Worm (Caenorhabditis elegans): Measurements from ENCODE around the gene srh-109.

srh-109 gene

ce11 chrV:17211989-17212731 is 8.1 kb downstream of the srh-109 start, which contains the start of gene srh-236:
srh-236 (minus strand) TSS chrV:17212039.
- TF ChIP-seq scrt-1 (GFP tag; IDR thresholded peaks at IDR 0.05): no peak
- no peak for TF ChIP-seq tbx-11 (GFP tag; IDR thresholded peaks at IDR 0.05)
- no peak for TF ChIP-seq sea-1 (GFP tag; conservative IDR thresholded peaks at IDR 0.05)
- no peak for TF ChIP-seq flt-1 (GFP tag; IDR thresholded peaks at IDR 0.05)
- TF ChIP-seq B0310.2 (tag; optimal IDR thresholded peaks at IDR 0.05): no peak
- no peak for TF ChIP-seq tra-4 (tag; optimal IDR thresholded peaks at IDR 0.05)
- TF ChIP-seq ets-7 (tag; optimal IDR thresholded peaks at IDR 0.05): no peak
- TF ChIP-seq aly-1 (tag; optimal IDR thresholded peaks at IDR 0.05): no peak

- no peak for TF ChIP-seq aly-1 (tag; optimal IDR thresholded peaks at IDR 0.05)
- TF ChIP-seq hnd-1 (tag; optimal IDR thresholded peaks at IDR 0.05): no peak
Observed at ce11 chrV:17208045-17208444, 12.2 kb downstream of the srh-109 start, which contains the start of gene Y68A4A.13. Y68A4A.13 (minus strand) TSS chrV:17208145.

- no peak for TF ChIP-seq hmbx-1 (tag; optimal IDR thresholded peaks at IDR 0.05)
- no peak for TF ChIP-seq flt-1 (GFP tag; IDR thresholded peaks at IDR 0.05)
- TF ChIP-seq aly-1 (tag; optimal IDR thresholded peaks at IDR 0.05): no peak
- no peak for TF ChIP-seq ama-1 (optimal IDR thresholded peaks at IDR 0.05)
- no peak for TF ChIP-seq ceh-36 (tag; optimal IDR thresholded peaks at IDR 0.05)
- TF ChIP-seq F13C5.2 (tag; optimal IDR thresholded peaks at IDR 0.05): no peak
- TF ChIP-seq tbx-11 (GFP tag; IDR thresholded peaks at IDR 0.05): no peak
- TF ChIP-seq tbx-37 (GFP tag; conservative IDR thresholded peaks at IDR 0.05): no peak
- TF ChIP-seq tra-4 (tag; optimal IDR thresholded peaks at IDR 0.05): no peak
- no peak for TF ChIP-seq pes-1 (GFP tag; IDR thresholded peaks at IDR 0.05)
- TF ChIP-seq ets-7 (tag; optimal IDR thresholded peaks at IDR 0.05): no peak
- TF ChIP-seq hmg-4 (GFP tag; optimal IDR thresholded peaks at IDR 0.05): no peak
- TF ChIP-seq hnd-1 (tag; optimal IDR thresholded peaks at IDR 0.05): no peak
- TF ChIP-seq sea-1 (GFP tag; conservative IDR thresholded peaks at IDR 0.05): no peak
- no peak for TF ChIP-seq ceh-13 (GFP tag; optimal IDR thresholded peaks at IDR 0.05)
Observed at ce11 chrV:17206469-17206868, 13.8 kb downstream of the srh-109 start.

DNA sequence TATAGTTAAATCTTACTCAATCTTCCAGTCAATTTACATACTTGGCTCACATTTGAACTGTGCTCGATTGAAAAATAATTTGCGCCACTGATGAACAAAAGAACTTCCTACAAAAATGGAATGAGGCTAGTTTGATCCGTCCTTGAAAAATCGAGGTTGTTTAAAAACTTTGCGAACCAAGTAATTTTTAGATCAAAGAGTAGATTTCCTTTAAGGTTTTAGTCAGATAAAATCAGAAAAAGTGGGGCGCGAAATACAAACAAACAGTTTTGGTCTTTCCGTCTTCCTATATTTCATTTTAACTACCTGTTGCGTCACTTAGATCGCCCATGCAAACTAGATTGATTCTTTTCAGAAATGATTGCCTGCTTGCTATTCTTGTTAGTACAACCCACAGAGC is 18.4 kb downstream of the srh-109 start, which contains the start of gene Y68A4A.10:
TSS of gene Y68A4A.10 (plus strand) at position 301 of the 400 bp plus-strand sequence.
- no peak for TF ChIP-seq ceh-13 (GFP tag; optimal IDR thresholded peaks at IDR 0.05)
- TF ChIP-seq hmg-4 (GFP tag; optimal IDR thresholded peaks at IDR 0.05): no peak
- TF ChIP-seq hnd-1 (tag; optimal IDR thresholded peaks at IDR 0.05): no peak
- TF ChIP-seq scrt-1 (GFP tag; IDR thresholded peaks at IDR 0.05): no peak
- TF ChIP-seq ceh-36 (tag; optimal IDR thresholded peaks at IDR 0.05): no peak
- no peak for TF ChIP-seq tbx-37 (GFP tag; conservative IDR thresholded peaks at IDR 0.05)
- no peak for TF ChIP-seq hmbx-1 (tag; optimal IDR thresholded peaks at IDR 0.05)
- no peak for TF ChIP-seq tra-4 (tag; optimal IDR thresholded peaks at IDR 0.05)
- no peak for TF ChIP-seq flt-1 (GFP tag; IDR thresholded peaks at IDR 0.05)
- TF ChIP-seq ets-7 (tag; optimal IDR thresholded peaks at IDR 0.05): no peak
- TF ChIP-seq F13C5.2 (tag; optimal IDR thresholded peaks at IDR 0.05): no peak
- TF ChIP-seq sea-1 (GFP tag; conservative IDR thresholded peaks at IDR 0.05): no peak
- TF ChIP-seq B0310.2 (tag; optimal IDR thresholded peaks at IDR 0.05): no peak
- TF ChIP-seq pes-1 (GFP tag; IDR thresholded peaks at IDR 0.05): no peak
- no peak for TF ChIP-seq aly-1 (tag; optimal IDR thresholded peaks at IDR 0.05)
- TF ChIP-seq ama-1 (optimal IDR thresholded peaks at IDR 0.05): no peak

DNA sequence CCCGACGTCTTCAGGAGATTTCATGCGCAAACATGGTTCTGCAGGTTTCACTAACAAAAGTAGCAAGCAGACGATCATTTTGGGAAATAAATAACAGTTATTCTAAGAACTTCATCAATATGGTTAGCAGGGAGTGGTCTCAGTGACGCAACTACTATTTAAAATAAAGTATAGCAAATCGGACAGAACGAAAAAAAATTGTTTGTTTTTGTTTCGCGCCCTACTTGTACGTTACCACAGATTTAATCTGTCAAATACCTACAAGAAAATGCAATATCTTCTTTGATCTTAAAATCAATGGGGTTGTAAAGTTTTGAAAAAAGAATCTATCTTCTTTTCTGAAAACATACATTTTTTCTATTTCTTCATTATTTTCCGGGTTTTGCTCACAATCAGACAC is 21.3 kb downstream of the srh-109 start, which contains the start of gene srz-96:
TSS of gene srz-96 (plus strand) at position 301 of the 400 bp plus-strand sequence.
- TF ChIP-seq hmbx-1 (tag; optimal IDR thresholded peaks at IDR 0.05): no peak

ce11 chrV:17192238-17192637 is 28.0 kb downstream of the srh-109 start, which contains the start of gene srz-47:
srz-47 (minus strand) TSS chrV:17192338.
- no peak for TF ChIP-seq hnd-1 (tag; optimal IDR thresholded peaks at IDR 0.05)
- TF ChIP-seq scrt-1 (GFP tag; IDR thresholded peaks at IDR 0.05): no peak
- TF ChIP-seq ets-7 (tag; optimal IDR thresholded peaks at IDR 0.05): no peak
- no peak for TF ChIP-seq tbx-11 (GFP tag; IDR thresholded peaks at IDR 0.05)
- no peak for TF ChIP-seq F13C5.2 (tag; optimal IDR thresholded peaks at IDR 0.05)
- TF ChIP-seq hmg-4 (GFP tag; optimal IDR thresholded peaks at IDR 0.05): no peak
- no peak for TF ChIP-seq sea-1 (GFP tag; conservative IDR thresholded peaks at IDR 0.05)
- no peak for TF ChIP-seq tra-4 (tag; optimal IDR thresholded peaks at IDR 0.05)
- TF ChIP-seq tbx-37 (GFP tag; conservative IDR thresholded peaks at IDR 0.05): no peak
- TF ChIP-seq B0310.2 (tag; optimal IDR thresholded peaks at IDR 0.05): no peak
- TF ChIP-seq pes-1 (GFP tag; IDR thresholded peaks at IDR 0.05): no peak
- no peak for TF ChIP-seq ceh-36 (tag; optimal IDR thresholded peaks at IDR 0.05)
- no peak for TF ChIP-seq ama-1 (optimal IDR thresholded peaks at IDR 0.05)
- no peak for TF ChIP-seq aly-1 (tag; optimal IDR thresholded peaks at IDR 0.05)
- no peak for TF ChIP-seq ceh-13 (GFP tag; optimal IDR thresholded peaks at IDR 0.05)
- no peak for TF ChIP-seq flt-1 (GFP tag; IDR thresholded peaks at IDR 0.05)
- TF ChIP-seq hmbx-1 (tag; optimal IDR thresholded peaks at IDR 0.05): no peak

- TF ChIP-seq flt-1 (GFP tag; IDR thresholded peaks at IDR 0.05) (no peak), pes-1 (GFP tag; IDR thresholded peaks at IDR 0.05) (no peak), tbx-11 (GFP tag; IDR thresholded peaks at IDR 0.05) (no peak), ceh-13 (GFP tag; optimal IDR thresholded peaks at IDR 0.05) (no peak), ets-7 (tag; optimal IDR thresholded peaks at IDR 0.05) (no peak), F13C5.2 (tag; optimal IDR thresholded peaks at IDR 0.05) (no peak), hmg-4 (GFP tag; optimal IDR thresholded peaks at IDR 0.05) (no peak), scrt-1 (GFP tag; IDR thresholded peaks at IDR 0.05) (no peak), tbx-37 (GFP tag; conservative IDR thresholded peaks at IDR 0.05) (no peak), sea-1 (GFP tag; conservative IDR thresholded peaks at IDR 0.05) (no peak), aly-1 (tag; optimal IDR thresholded peaks at IDR 0.05) (no peak), ceh-36 (tag; optimal IDR thresholded peaks at IDR 0.05) (no peak), hnd-1 (tag; optimal IDR thresholded peaks at IDR 0.05) (no peak), hmbx-1 (tag; optimal IDR thresholded peaks at IDR 0.05) (no peak), tra-4 (tag; optimal IDR thresholded peaks at IDR 0.05) (no peak), ama-1 (optimal IDR thresholded peaks at IDR 0.05) (no peak), B0310.2 (tag; optimal IDR thresholded peaks at IDR 0.05) (no peak)
Observed at ce11 chrV:17190399-17190798, 29.8 kb downstream of the srh-109 start, which contains the start of gene str-199. str-199 (minus strand) TSS chrV:17190499.

Measured in whole organism, early embryonic.